Worm (Caenorhabditis elegans) whole organism, late embryonic: ENCODE results near the gene ZC513.14.

Source experiments
- K09A11.1 ChIP-seq: sonication (generic microtip); optimal IDR thresholded peaks from 2 replicates; lab custom pipeline; 2017; ENCODE audit warnings: antibody characterized with exemption, mild to moderate bottlenecking, missing genetic modification characterization, missing compliant biosample characterization; ENCODE audit not compliant: insufficient read depth
- ama-1 ChIP-seq: fragments of 150-350 bp; optimal IDR thresholded peaks from 2 replicates; lab custom pipeline; 2014
- ceh-19 ChIP-seq: fragments of 200-800 bp; sonication (Bioruptor generic); optimal IDR thresholded peaks from 2 replicates; lab custom pipeline; 2018; ENCODE audit warnings: mild to moderate bottlenecking, missing genetic modification characterization, missing compliant biosample characterization
- ceh-45 ChIP-seq: fragments of 200-800 bp; sonication (Bioruptor generic); IDR thresholded peaks from 2 replicates; pipeline ENCODE4 v1.3.6; 2022; ENCODE audit warnings: missing genetic modification reagents, missing genetic modification characterization, missing compliant biosample characterization
- dve-1 ChIP-seq: sonication (generic microtip); optimal IDR thresholded peaks from 2 replicates; lab custom pipeline; 2017; ENCODE audit warnings: antibody characterized with exemption, mild to moderate bottlenecking, missing genetic modification characterization, missing compliant biosample characterization
- elt-2 ChIP-seq: sonication (generic microtip); optimal IDR thresholded peaks from 2 replicates; lab custom pipeline; 2016; ENCODE audit warnings: missing genetic modification reagents, missing genetic modification characterization, missing compliant biosample characterization
- odd-2 ChIP-seq: sonication (generic microtip); optimal IDR thresholded peaks from 2 replicates; lab custom pipeline; 2017; ENCODE audit warnings: antibody characterized with exemption, mild to moderate bottlenecking, missing genetic modification characterization, missing compliant biosample characterization
- sdc-2 ChIP-seq: sonication (generic microtip); optimal IDR thresholded peaks from 2 replicates; lab custom pipeline; 2016; ENCODE audit warnings: missing genotype, missing genetic modification characterization, missing compliant biosample characterization

ce11 chrV:8013901-8014388 lies 21.9 kb downstream of the ZC513.14 start, which contains the start of gene Y97E10AR.6:
- TF ChIP-seq odd-2 (tag; lab: Kevin White, UChicago), result no peak
- no peak for TF ChIP-seq elt-2 (tag; lab: Kevin White, UChicago)
- no peak for TF ChIP-seq K09A11.1 (tag; lab: Kevin White, UChicago)
- no peak for TF ChIP-seq ceh-19 (GFP tag; lab: Kevin White, UChicago)
- TF ChIP-seq ceh-45, result no peak
- no peak for TF ChIP-seq sdc-2 (tag; lab: Kevin White, UChicago)
- TF ChIP-seq dve-1 (tag; lab: Kevin White, UChicago), result no peak
- TF ChIP-seq ama-1 (lab: Kevin White, UChicago), result no peak
